Fruit fly (Drosophila melanogaster) whole organism, prepupa: Measurements from ENCODE around the gene Pburs.

Source experiments
- CG10631 ChIP-seq: fragments of 200-800 bp; sonication (Bioruptor generic); optimal IDR thresholded peaks from 2 replicates; lab custom pipeline; 2016; ENCODE audit warnings: missing biosample characterization, missing genetic modification characterization
- CG10669 ChIP-seq: fragments of 200-800 bp; sonication (Bioruptor generic); optimal IDR thresholded peaks from 3 replicates; lab custom pipeline; 2018; ENCODE audit warnings: missing biosample characterization, mild to moderate bottlenecking, missing genetic modification characterization, moderate library complexity
- CG11902 ChIP-seq: fragments of 200-800 bp; sonication (Bioruptor generic); optimal IDR thresholded peaks from 3 replicates; lab custom pipeline; 2016; ENCODE audit warnings: missing biosample characterization, missing genetic modification characterization
- CG1621 ChIP-seq: fragments of 200-800 bp; sonication (Bioruptor generic); optimal IDR thresholded peaks from 3 replicates; lab custom pipeline; 2018; ENCODE audit warnings: missing biosample characterization, mild to moderate bottlenecking, missing genetic modification characterization
- CG3032 ChIP-seq: fragments of 200-800 bp; optimal IDR thresholded peaks from 2 replicates; lab custom pipeline; 2019; ENCODE audit warnings: missing biosample characterization, mild to moderate bottlenecking, missing genetic modification characterization, moderate library complexity
- CG31627 ChIP-seq: fragments of 200-800 bp; sonication (Bioruptor generic); optimal IDR thresholded peaks from 3 replicates; lab custom pipeline; 2016; ENCODE audit warnings: missing biosample characterization, missing genetic modification characterization
- CG34406 ChIP-seq: fragments of 200-800 bp; sonication (Bioruptor generic); optimal IDR thresholded peaks from 3 replicates; lab custom pipeline; 2016; ENCODE audit warnings: missing biosample characterization, missing genetic modification characterization
- CG3919 ChIP-seq: fragments of 200-800 bp; sonication (Bioruptor generic); optimal IDR thresholded peaks from 3 replicates; lab custom pipeline; 2016; ENCODE audit warnings: missing biosample characterization, missing genetic modification characterization
- CG4318 ChIP-seq: fragments of 200-800 bp; sonication (Bioruptor generic); optimal IDR thresholded peaks from 3 replicates; lab custom pipeline; 2017; ENCODE audit warnings: missing biosample characterization, mild to moderate bottlenecking, missing genetic modification characterization
- CG6163 ChIP-seq: fragments of 200-800 bp; sonication (Bioruptor generic); IDR thresholded peaks from 3 replicates; pipeline ENCODE4 v1.3.6; 2022; ENCODE audit warnings: missing biosample characterization, missing genetic modification characterization
- CG6276 ChIP-seq: fragments of 200-800 bp; sonication (Bioruptor generic); optimal IDR thresholded peaks from 2 replicates; lab custom pipeline; 2017; ENCODE audit warnings: missing biosample characterization, mild to moderate bottlenecking, missing genetic modification characterization
- CG6808 ChIP-seq: fragments of 200-800 bp; sonication (Bioruptor generic); optimal IDR thresholded peaks from 3 replicates; lab custom pipeline; 2017; ENCODE audit warnings: missing biosample characterization, missing genetic modification characterization, mild to moderate bottlenecking, moderate library complexity, missing genetic modification reagents
- CG6854 ChIP-seq: fragments of 200-800 bp; sonication (Bioruptor generic); optimal IDR thresholded peaks from 2 replicates; lab custom pipeline; 2017; ENCODE audit warnings: missing biosample characterization, mild to moderate bottlenecking, missing genetic modification characterization
- CG7368 ChIP-seq: fragments of 200-800 bp; sonication (Bioruptor generic); optimal IDR thresholded peaks from 3 replicates; lab custom pipeline; 2016; ENCODE audit warnings: missing biosample characterization, missing genetic modification characterization
- CG8632 ChIP-seq: fragments of 200-800 bp; sonication (Bioruptor generic); optimal IDR thresholded peaks from 3 replicates; lab custom pipeline; 2016; ENCODE audit warnings: missing biosample characterization, missing genetic modification characterization
- CG9139 ChIP-seq: fragments of 200-800 bp; sonication (Bioruptor generic); optimal IDR thresholded peaks from 3 replicates; lab custom pipeline; 2017; ENCODE audit warnings: missing biosample characterization, mild to moderate bottlenecking, missing genetic modification characterization
- Eip78C ChIP-seq: fragments of 200-800 bp; sonication (Bioruptor generic); peaks from one replicate; lab custom pipeline; 2016; ENCODE audit warnings: missing biosample characterization, missing genetic modification characterization
- Eip93F ChIP-seq: fragments of 200-800 bp; sonication (Bioruptor generic); optimal IDR thresholded peaks from 2 replicates; lab custom pipeline; 2016; ENCODE audit warnings: missing biosample characterization, mild to moderate bottlenecking, missing genetic modification characterization
- Ets21C ChIP-seq: fragments of 200-800 bp; sonication (Bioruptor generic); optimal IDR thresholded peaks from 3 replicates; lab custom pipeline; 2016; ENCODE audit warnings: missing biosample characterization, missing genetic modification characterization
- Gug ChIP-seq: fragments of 200-800 bp; sonication (Bioruptor generic); IDR thresholded peaks from 2 replicates; pipeline ENCODE4 v1.3.6; 2022; ENCODE audit warnings: missing biosample characterization, missing genetic modification characterization
- Hr39 ChIP-seq: fragments of 200-800 bp; sonication (Bioruptor generic); optimal IDR thresholded peaks from 2 replicates; lab custom pipeline; 2016; ENCODE audit warnings: missing biosample characterization, missing genetic modification characterization
- Hr4 ChIP-seq: fragments of 200-800 bp; sonication (Bioruptor generic); optimal IDR thresholded peaks from 3 replicates; lab custom pipeline; 2016; ENCODE audit warnings: missing biosample characterization, missing genetic modification characterization
- Sox14 ChIP-seq: fragments of 200-800 bp; sonication (Bioruptor generic); optimal IDR thresholded peaks from 3 replicates; lab custom pipeline; 2016; ENCODE audit warnings: missing biosample characterization, missing genetic modification characterization
- Sox15 ChIP-seq: fragments of 200-800 bp; sonication (Bioruptor generic); optimal IDR thresholded peaks from 3 replicates; lab custom pipeline; 2016; ENCODE audit warnings: missing biosample characterization, missing genetic modification characterization
- acj6 ChIP-seq: fragments of 200-800 bp; sonication (Bioruptor generic); optimal IDR thresholded peaks from 3 replicates; lab custom pipeline; 2016; ENCODE audit warnings: missing biosample characterization, missing genetic modification characterization
- dac ChIP-seq: fragments of 200-800 bp; sonication (Bioruptor generic); optimal IDR thresholded peaks from 2 replicates; lab custom pipeline; 2017; ENCODE audit warnings: missing biosample characterization, mild to moderate bottlenecking, missing genetic modification characterization
- dsx ChIP-seq: fragments of 200-800 bp; optimal IDR thresholded peaks from 3 replicates; lab custom pipeline; 2019; ENCODE audit warnings: missing biosample characterization, mild to moderate bottlenecking, missing genetic modification characterization, moderate library complexity; ENCODE audit not compliant: poor library complexity, severe bottlenecking
- eg ChIP-seq: fragments of 200-800 bp; sonication (Bioruptor generic); IDR thresholded peaks from 3 replicates; pipeline ENCODE4 v1.3.6; 2022; ENCODE audit warnings: missing biosample characterization, missing genetic modification characterization
- fd59A ChIP-seq: fragments of 200-800 bp; sonication (Bioruptor generic); optimal IDR thresholded peaks from 2 replicates; lab custom pipeline; 2017; ENCODE audit warnings: missing biosample characterization, mild to moderate bottlenecking, missing genetic modification characterization, missing genetic modification reagents
- lz ChIP-seq: fragments of 200-800 bp; sonication (Bioruptor generic); optimal IDR thresholded peaks from 3 replicates; lab custom pipeline; 2016; ENCODE audit warnings: missing biosample characterization, missing genetic modification characterization
- salr ChIP-seq, 2 experiments: fragments of 200-800 bp; sonication (Bioruptor generic); optimal IDR thresholded peaks; 3 replicates each; lab custom pipeline; 2016 to 2018; ENCODE audit warnings: missing biosample characterization in 2 of 2, missing genetic modification characterization in 2 of 2, mild to moderate bottlenecking in 1 of 2
- spab ChIP-seq: fragments of 200-800 bp; sonication (Bioruptor generic); optimal IDR thresholded peaks from 2 replicates; lab custom pipeline; 2017; ENCODE audit warnings: missing biosample characterization, mild to moderate bottlenecking, missing genetic modification characterization, missing genetic modification reagents
- svp ChIP-seq: fragments of 200-800 bp; sonication (Bioruptor generic); peaks from one replicate; lab custom pipeline; 2016; ENCODE audit warnings: missing biosample characterization, missing genetic modification characterization
- topi ChIP-seq: fragments of 200-800 bp; sonication (Bioruptor generic); optimal IDR thresholded peaks from 3 replicates; lab custom pipeline; 2016; ENCODE audit warnings: missing biosample characterization, missing genetic modification characterization

Gene Pburs

dm6 chr2L:14445588-14446484 lies 28.7 kb upstream of the Pburs start:
- no peak for TF ChIP-seq Hr4 (GFP tag; lab: Kevin White, UChicago)
- TF ChIP-seq CG34406 (GFP tag; lab: Kevin White, UChicago), result no peak
- TF ChIP-seq CG7368 (GFP tag; lab: Kevin White, UChicago), result no peak

dm6 chr2L:14444834-14445233 lies 27.7 kb upstream of the Pburs start:
- TF ChIP-seq Eip78C (GFP tag; lab: Kevin White, UChicago) (no peak), CG6854 (GFP tag; lab: Kevin White, UChicago) (no peak), svp (GFP tag; lab: Kevin White, UChicago) (no peak), CG6276 (GFP tag; lab: Kevin White, UChicago) (no peak), CG31627 (no peak), Sox14 (GFP tag; lab: Kevin White, UChicago) (no peak), acj6 (GFP tag; lab: Kevin White, UChicago) (no peak), dsx (GFP tag; lab: Kevin White, UChicago) (no peak), fd59A (no peak), CG3919 (no peak), lz (GFP tag; lab: Kevin White, UChicago) (no peak), CG8632 (no peak), eg (GFP tag; lab: Robert Waterston, UW) (no peak), Eip93F (GFP tag; lab: Kevin White, UChicago) (no peak)

dm6 chr2L:14443667-14444285 lies 26.6 kb upstream of the Pburs start:
- TF ChIP-seq spab (GFP tag; lab: Kevin White, UChicago), result no peak
- no peak for TF ChIP-seq CG10631
- TF ChIP-seq CG6808 (GFP tag; lab: Kevin White, UChicago), result no peak
- TF ChIP-seq Eip93F (GFP tag; lab: Kevin White, UChicago), result no peak
- no peak for TF ChIP-seq Gug (GFP tag; lab: Robert Waterston, UW)
- no peak for TF ChIP-seq Ets21C (GFP tag; lab: Kevin White, UChicago)
- no peak for TF ChIP-seq CG10669 (GFP tag; lab: Kevin White, UChicago)
- no peak for TF ChIP-seq topi (GFP tag; lab: Kevin White, UChicago)
- no peak for TF ChIP-seq CG11902
- no peak for TF ChIP-seq CG4318 (GFP tag; lab: Kevin White, UChicago)
- no peak for TF ChIP-seq dac (GFP tag; lab: Kevin White, UChicago)
- no peak for TF ChIP-seq CG1621 (tag; lab: Kevin White, UChicago)
- no peak for TF ChIP-seq CG6163 (GFP tag; lab: Robert Waterston, UW)
- no peak for TF ChIP-seq Hr39
- TF ChIP-seq salr (GFP tag; optimal IDR thresholded peaks at IDR 0.05; lab: Kevin White, UChicago), result no peak
- TF ChIP-seq Sox15 (GFP tag; lab: Kevin White, UChicago), result no peak
- TF ChIP-seq CG3032, result no peak
- TF ChIP-seq CG9139 (GFP tag; lab: Kevin White, UChicago), result no peak
- TF ChIP-seq, all 60 proteins: peak for 0
